Worm (Caenorhabditis elegans) whole organism, late embryonic: Measurements from ENCODE around the gene mau-8.

Source experiments
- ama-1 ChIP-seq: fragments of 150-350 bp; optimal IDR thresholded peaks from 2 replicates; lab custom pipeline; 2014
- dve-1 ChIP-seq: sonication (generic microtip); optimal IDR thresholded peaks from 2 replicates; lab custom pipeline; 2017; ENCODE audit warnings: antibody characterized with exemption, mild to moderate bottlenecking, missing genetic modification characterization, missing compliant biosample characterization
- hlh-13 ChIP-seq: fragments of 200-800 bp; sonication (Bioruptor generic); optimal IDR thresholded peaks from 2 replicates; lab custom pipeline; 2018; ENCODE audit warnings: mild to moderate bottlenecking, missing genetic modification characterization, missing compliant biosample characterization
- hlh-6 ChIP-seq: sonication (generic microtip); optimal IDR thresholded peaks from 2 replicates; lab custom pipeline; 2016; ENCODE audit warnings: missing genotype, missing genetic modification characterization, missing compliant biosample characterization
- sox-4 ChIP-seq: sonication (generic microtip); optimal IDR thresholded peaks from 2 replicates; lab custom pipeline; 2017; ENCODE audit warnings: mild to moderate bottlenecking, missing genetic modification characterization, inconsistent platforms, missing compliant biosample characterization

DNA sequence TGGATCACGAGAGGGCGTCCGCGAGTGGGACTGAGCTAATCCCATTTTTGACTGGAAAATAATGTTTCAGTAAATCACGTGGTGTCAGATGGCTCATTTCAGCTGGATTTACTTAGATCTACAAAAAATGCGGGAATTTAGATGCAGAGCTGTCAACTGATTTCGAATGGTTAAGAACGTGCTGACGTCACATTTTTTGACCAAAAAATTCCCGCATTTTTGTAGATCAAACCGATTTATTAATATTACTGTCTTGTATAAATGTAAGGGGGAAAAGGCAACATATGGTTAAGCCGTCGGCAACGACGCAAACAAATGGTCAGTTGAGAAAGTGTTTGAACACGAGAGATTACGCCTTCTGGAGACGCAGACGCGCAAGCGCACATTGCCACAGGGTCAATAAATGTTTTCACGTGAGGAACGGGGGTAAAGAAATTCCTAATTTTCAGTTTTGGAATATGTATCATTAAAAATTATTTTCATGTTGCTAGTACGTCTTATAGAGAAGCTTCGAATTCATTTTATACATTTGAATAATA, 35.1 kb downstream of the mau-8 start, which contains the start of gene gcl-1:
- TF ChIP-seq ama-1 (lab: Kevin White, UChicago) (no peak), dve-1 (no peak), hlh-13 (GFP tag; lab: Kevin White, UChicago) (no peak), sox-4 (tag; lab: Kevin White, UChicago) (no peak), hlh-6 (tag; lab: Kevin White, UChicago) (no peak)
